Worm (Caenorhabditis elegans) whole organism, early embryonic: ENCODE measurements around the gene F28H7.3.

Source experiments
- B0310.2 ChIP-seq: sonication (generic microtip); optimal IDR thresholded peaks from 2 replicates; lab custom pipeline; 2016; ENCODE audit warnings: mild to moderate bottlenecking, missing genetic modification characterization, missing compliant biosample characterization
- F13C5.2 ChIP-seq: sonication (generic microtip); optimal IDR thresholded peaks from 2 replicates; lab custom pipeline; 2017; ENCODE audit warnings: mild to moderate bottlenecking, missing genetic modification characterization, inconsistent platforms, missing compliant biosample characterization
- aly-1 ChIP-seq: sonication (generic microtip); optimal IDR thresholded peaks from 2 replicates; lab custom pipeline; 2016; ENCODE audit warnings: missing genetic modification characterization, missing compliant biosample characterization
- ama-1 ChIP-seq: fragments of 150-350 bp; optimal IDR thresholded peaks from 2 replicates; lab custom pipeline; 2014
- ceh-13 ChIP-seq: fragments of 200-800 bp; sonication (Bioruptor generic); optimal IDR thresholded peaks from 2 replicates; lab custom pipeline; 2018; ENCODE audit warnings: mild to moderate bottlenecking, missing genetic modification characterization, missing compliant biosample characterization
- ceh-36 ChIP-seq: sonication (generic microtip); optimal IDR thresholded peaks from 2 replicates; lab custom pipeline; 2016; ENCODE audit warnings: missing genetic modification characterization, inconsistent platforms, missing compliant biosample characterization
- ets-7 ChIP-seq: sonication (generic microtip); optimal IDR thresholded peaks from 2 replicates; lab custom pipeline; 2016; ENCODE audit warnings: missing genotype, missing genetic modification characterization, missing compliant biosample characterization
- flt-1 ChIP-seq: fragments of 200-800 bp; sonication (Bioruptor generic); IDR thresholded peaks from 2 replicates; pipeline ENCODE4 v1.3.6; 2022; ENCODE audit warnings: missing genetic modification characterization, missing compliant biosample characterization
- hmbx-1 ChIP-seq: sonication (generic microtip); optimal IDR thresholded peaks from 2 replicates; lab custom pipeline; 2016; ENCODE audit warnings: mild to moderate bottlenecking, missing genetic modification characterization, missing compliant biosample characterization
- hmg-4 ChIP-seq: fragments of 200-800 bp; sonication (Bioruptor generic); optimal IDR thresholded peaks from 2 replicates; lab custom pipeline; 2018; ENCODE audit warnings: mild to moderate bottlenecking, missing genetic modification characterization, missing compliant biosample characterization
- hnd-1 ChIP-seq: sonication (generic microtip); optimal IDR thresholded peaks from 2 replicates; lab custom pipeline; 2016; ENCODE audit warnings: missing genetic modification characterization, missing compliant biosample characterization
- pes-1 ChIP-seq: fragments of 200-800 bp; sonication (Bioruptor generic); IDR thresholded peaks from 2 replicates; pipeline ENCODE4 v1.3.6; 2022; ENCODE audit warnings: missing genetic modification reagents, missing genetic modification characterization, missing compliant biosample characterization
- scrt-1 ChIP-seq: fragments of 200-800 bp; sonication (Bioruptor generic); IDR thresholded peaks from 2 replicates; pipeline ENCODE4 v1.3.6; 2022; ENCODE audit warnings: missing genetic modification characterization, missing compliant biosample characterization
- sea-1 ChIP-seq: fragments of 200-800 bp; sonication (Bioruptor generic); conservative IDR thresholded peaks from 2 replicates; pipeline ENCODE4 v1.3.6; 2022; ENCODE audit warnings: missing genetic modification characterization, missing compliant biosample characterization
- tbx-11 ChIP-seq: fragments of 200-800 bp; sonication (Bioruptor generic); IDR thresholded peaks from 2 replicates; pipeline ENCODE4 v1.3.6; 2022; ENCODE audit warnings: missing genetic modification characterization, missing compliant biosample characterization
- tbx-37 ChIP-seq: fragments of 200-800 bp; sonication (Bioruptor generic); conservative IDR thresholded peaks from 2 replicates; pipeline ENCODE4 v1.3.6; 2022; ENCODE audit warnings: missing genetic modification reagents, missing genetic modification characterization, missing compliant biosample characterization
- tra-4 ChIP-seq: sonication (generic microtip); optimal IDR thresholded peaks from 2 replicates; lab custom pipeline; 2017; ENCODE audit warnings: missing genetic modification characterization, missing compliant biosample characterization

The F28H7.3 gene

DNA sequence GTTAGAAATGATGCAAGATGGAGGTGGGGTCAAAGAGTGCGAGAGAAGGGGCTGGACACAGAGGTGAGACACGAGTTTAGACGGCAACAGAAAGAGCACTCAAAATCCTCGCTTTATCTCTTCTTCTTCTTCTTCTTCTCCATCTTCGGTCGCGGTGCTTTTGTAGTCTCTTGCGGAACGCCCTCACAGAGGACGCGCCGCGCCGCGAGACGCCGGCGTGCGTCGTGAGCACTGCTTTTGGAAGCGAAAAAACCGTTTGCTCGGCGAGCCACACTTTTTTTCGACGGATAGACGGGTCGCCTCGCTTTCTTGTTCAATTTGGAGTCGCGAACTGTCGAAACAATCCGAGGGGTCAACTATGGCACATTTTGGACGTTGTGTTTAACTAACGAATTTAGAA lies 40.3 kb upstream of the F28H7.3 start, which contains the start of gene D1054.9:
D1054.9 (minus strand) TSS at position 137 of the 400 bp plus-strand sequence.
- TF ChIP-seq F13C5.2 (tag; lab: Kevin White, UChicago) = no peak
- TF ChIP-seq tra-4 = no peak
- no peak for TF ChIP-seq sea-1 (GFP tag; lab: Robert Waterston, UW)
- no peak for TF ChIP-seq hnd-1 (tag; lab: Kevin White, UChicago)
- TF ChIP-seq ama-1 (lab: Kevin White, UChicago) = no peak

DNA sequence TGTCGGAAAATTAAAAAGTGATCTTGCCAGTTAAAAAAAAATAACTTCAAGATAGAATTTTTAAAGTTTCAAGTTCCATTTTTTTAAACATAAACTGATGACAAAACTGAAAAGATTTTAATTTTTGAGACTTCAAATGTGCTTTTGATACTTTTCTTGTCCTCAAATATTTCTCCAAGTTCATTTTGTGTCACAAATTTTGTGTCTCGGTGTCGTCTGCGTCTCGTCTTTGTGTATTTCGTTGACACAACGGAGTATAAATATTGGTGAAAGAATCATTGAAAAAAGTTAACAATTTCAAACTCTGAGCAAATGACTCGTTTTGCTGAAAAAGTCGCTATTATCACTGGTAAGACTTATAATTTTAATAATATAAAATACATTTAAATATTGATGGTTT lies 33.4 kb upstream of the F28H7.3 start, which contains the start of gene D1054.8:
D1054.8 (plus strand) TSS at position 301 of the 400 bp plus-strand sequence.
- TF ChIP-seq tbx-11 (no peak), ceh-36 (no peak), F13C5.2 (tag; lab: Kevin White, UChicago) (no peak), hmg-4 (GFP tag; lab: Kevin White, UChicago) (no peak), tra-4 (no peak), ceh-13 (GFP tag; lab: Kevin White, UChicago) (no peak), ama-1 (lab: Kevin White, UChicago) (no peak), flt-1 (GFP tag; lab: Robert Waterston, UW) (no peak), sea-1 (GFP tag; lab: Robert Waterston, UW) (no peak), aly-1 (no peak), pes-1 (GFP tag; lab: Robert Waterston, UW) (no peak), ets-7 (tag; lab: Kevin White, UChicago) (no peak), hnd-1 (tag; lab: Kevin White, UChicago) (no peak), scrt-1 (GFP tag; lab: Robert Waterston, UW) (no peak), hmbx-1 (tag; lab: Kevin White, UChicago) (no peak), B0310.2 (tag; lab: Kevin White, UChicago) (no peak), tbx-37 (GFP tag; lab: Robert Waterston, UW) (no peak)

DNA sequence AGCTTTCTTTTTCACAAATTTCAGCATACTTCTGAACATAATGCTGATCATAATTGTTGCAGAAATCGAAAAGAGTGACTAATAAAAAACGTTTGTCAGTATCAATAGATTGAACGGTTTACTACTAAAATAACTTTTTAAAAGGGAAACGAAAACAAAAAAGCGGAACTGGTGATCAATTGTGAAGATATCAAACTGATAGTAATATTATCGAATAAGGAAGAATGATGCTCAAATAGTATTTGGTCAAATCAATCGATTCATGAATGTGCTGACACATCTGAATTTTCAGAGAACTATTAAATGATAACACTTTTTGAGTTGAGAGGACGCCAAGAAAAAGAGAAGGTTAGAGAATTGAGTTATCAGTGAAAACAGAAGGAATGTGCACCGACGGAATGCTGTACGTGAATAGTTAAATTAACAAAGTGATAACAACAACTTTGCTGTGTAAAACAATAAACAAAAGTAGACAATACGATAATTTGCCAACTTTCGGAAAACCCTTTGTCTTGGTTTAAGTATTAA lies 26.0 kb upstream of the F28H7.3 start, which contains the start of gene D1054.5:
D1054.5 (minus strand) TSS at position 51 of the 528 bp plus-strand sequence.
- TF ChIP-seq F13C5.2 (tag; lab: Kevin White, UChicago) (no peak), pes-1 (GFP tag; lab: Robert Waterston, UW) (no peak)

DNA sequence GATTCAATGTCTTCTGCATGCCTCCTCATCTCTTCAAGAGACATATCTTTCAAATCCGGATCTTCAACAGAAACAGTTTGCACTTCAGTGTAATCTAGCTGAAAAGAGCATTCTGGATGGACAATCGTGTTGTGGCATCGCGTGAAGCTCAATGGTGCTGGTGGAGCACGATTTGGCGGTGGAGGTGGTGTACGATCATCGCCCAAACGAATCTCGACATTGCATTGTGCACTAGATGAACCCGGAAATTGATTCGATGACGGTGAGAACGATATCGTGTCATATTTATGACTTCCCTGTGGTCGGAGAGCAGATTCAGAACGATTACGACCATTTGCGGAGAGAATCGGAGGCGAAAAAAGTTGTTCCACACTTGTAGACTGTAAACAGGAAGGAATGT lies 22.6 kb upstream of the F28H7.3 start:
- TF ChIP-seq sea-1 (GFP tag; lab: Robert Waterston, UW) (no peak), tbx-37 (GFP tag; lab: Robert Waterston, UW) (no peak), ceh-13 (GFP tag; lab: Kevin White, UChicago) (no peak), hmg-4 (GFP tag; lab: Kevin White, UChicago) (no peak), pes-1 (GFP tag; lab: Robert Waterston, UW) (no peak), B0310.2 (tag; lab: Kevin White, UChicago) (no peak), scrt-1 (GFP tag; lab: Robert Waterston, UW) (no peak)

DNA sequence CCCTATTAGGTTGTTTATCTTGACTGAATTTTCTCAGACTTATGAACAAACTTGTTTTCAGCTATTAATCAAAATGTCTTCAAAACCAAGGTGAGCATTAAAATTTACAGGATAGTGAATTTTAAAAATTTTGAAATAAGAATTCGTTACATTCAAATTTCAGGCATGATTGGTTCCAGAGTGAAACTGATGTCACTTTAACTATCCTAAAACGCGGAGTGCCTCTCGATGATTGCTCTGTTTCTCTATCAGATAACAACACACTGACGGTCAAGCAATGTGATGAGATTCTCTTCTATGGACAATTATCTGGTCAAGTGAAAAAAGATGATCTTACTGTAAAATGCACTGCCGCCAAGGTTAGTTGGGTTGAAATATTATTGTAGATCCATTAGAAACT lies 20.8 kb upstream of the F28H7.3 start, which contains the start of gene D1054.3:
D1054.3 (plus strand) TSS at position 62 of the 400 bp plus-strand sequence.
- no peak for TF ChIP-seq hmg-4 (GFP tag; lab: Kevin White, UChicago)
- TF ChIP-seq ets-7 (tag; lab: Kevin White, UChicago) = no peak
- TF ChIP-seq sea-1 (GFP tag; lab: Robert Waterston, UW) = no peak
- TF ChIP-seq scrt-1 (GFP tag; lab: Robert Waterston, UW) = no peak
- TF ChIP-seq tbx-11 = no peak
- TF ChIP-seq ama-1 (lab: Kevin White, UChicago) = no peak
- no peak for TF ChIP-seq tbx-37 (GFP tag; lab: Robert Waterston, UW)

DNA sequence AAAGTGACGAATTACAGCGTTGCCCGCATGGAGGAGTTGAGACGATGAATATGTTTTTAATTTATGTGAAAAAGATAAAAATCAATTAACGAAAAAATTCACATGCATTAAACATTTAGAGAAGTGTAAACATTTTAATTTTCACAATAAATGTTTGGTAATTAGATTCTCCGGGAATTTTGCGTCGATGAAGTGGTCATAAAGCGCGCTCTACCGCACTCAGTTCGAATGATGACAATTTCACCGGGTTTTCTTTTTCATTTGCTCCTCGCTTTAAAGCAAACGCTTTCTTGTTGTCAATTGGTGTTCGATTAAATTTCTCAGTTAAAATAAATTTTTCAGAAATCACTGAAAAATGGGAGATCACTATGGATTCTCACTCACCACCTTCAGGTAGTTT lies 19.4 kb upstream of the F28H7.3 start, which contains the start of the genes D1054.1 and pas-2:
D1054.1 (minus strand) TSS at position 192 of the 400 bp plus-strand sequence.
pas-2 (plus strand) TSS at position 343 of the 400 bp plus-strand sequence.
- TF ChIP-seq tra-4 = no peak
- no peak for TF ChIP-seq aly-1
- TF ChIP-seq hmbx-1 (tag; lab: Kevin White, UChicago) = no peak
- no peak for TF ChIP-seq ceh-13 (GFP tag; lab: Kevin White, UChicago)
- TF ChIP-seq hnd-1 (tag; lab: Kevin White, UChicago) = no peak
- TF ChIP-seq flt-1 (GFP tag; lab: Robert Waterston, UW) = no peak
- TF ChIP-seq sea-1 (GFP tag; lab: Robert Waterston, UW) = no peak
- TF ChIP-seq F13C5.2 (tag; lab: Kevin White, UChicago) = no peak
- TF ChIP-seq B0310.2 (tag; lab: Kevin White, UChicago) = no peak
- TF ChIP-seq ets-7 (tag; lab: Kevin White, UChicago) = no peak
- TF ChIP-seq tbx-11 = no peak
- TF ChIP-seq ceh-36 = no peak
- TF ChIP-seq pes-1 (GFP tag; lab: Robert Waterston, UW) = no peak
- TF ChIP-seq scrt-1 (GFP tag; lab: Robert Waterston, UW) = no peak
- TF ChIP-seq ama-1 (lab: Kevin White, UChicago) = no peak
- TF ChIP-seq hmg-4 (GFP tag; lab: Kevin White, UChicago) = no peak
- no peak for TF ChIP-seq tbx-37 (GFP tag; lab: Robert Waterston, UW)

DNA sequence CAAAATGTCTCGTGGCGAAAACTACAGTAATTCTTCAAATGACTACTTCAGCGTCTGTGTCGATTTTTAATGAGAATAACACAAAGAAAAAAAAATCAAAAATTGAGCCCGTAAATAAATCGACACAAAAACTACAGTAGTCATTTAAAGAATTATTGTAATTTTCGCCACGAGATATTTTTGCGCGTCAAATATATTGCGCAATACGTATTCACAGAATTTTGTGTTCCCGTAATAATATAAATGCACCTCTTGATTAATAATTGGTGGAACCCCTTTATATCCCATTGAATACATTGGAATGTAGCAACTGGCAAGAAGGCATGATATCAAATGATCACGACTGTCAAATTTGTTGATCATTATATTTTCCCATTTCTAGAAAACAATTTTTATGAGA lies 18.3 kb upstream of the F28H7.3 start:
- TF ChIP-seq F13C5.2 (tag; lab: Kevin White, UChicago) (no peak), aly-1 (no peak), sea-1 (GFP tag; lab: Robert Waterston, UW) (no peak), hmbx-1 (tag; lab: Kevin White, UChicago) (no peak), ceh-36 (no peak), flt-1 (GFP tag; lab: Robert Waterston, UW) (no peak), ets-7 (tag; lab: Kevin White, UChicago) (no peak), scrt-1 (GFP tag; lab: Robert Waterston, UW) (no peak), ceh-13 (GFP tag; lab: Kevin White, UChicago) (no peak), tra-4 (no peak), tbx-37 (GFP tag; lab: Robert Waterston, UW) (no peak), ama-1 (lab: Kevin White, UChicago) (no peak), pes-1 (GFP tag; lab: Robert Waterston, UW) (no peak), hmg-4 (GFP tag; lab: Kevin White, UChicago) (no peak)
